Worm (Caenorhabditis elegans): ENCODE data around the gene sti-1.

ce11 chrV:813101-813500, 39.8 kb downstream of the sti-1 start, which contains the start of gene R13D11.10:
- no peak for TF ChIP-seq elt-2 (tag; optimal IDR thresholded peaks at IDR 0.05)
- TF ChIP-seq snpc-4 (tag; optimal IDR thresholded peaks at IDR 0.05) = no peak
- TF ChIP-seq nhr-12 (tag; optimal IDR thresholded peaks at IDR 0.05) = no peak
- TF ChIP-seq fos-1 (tag; optimal IDR thresholded peaks at IDR 0.05) = no peak
- TF ChIP-seq nhr-237 (tag; optimal IDR thresholded peaks at IDR 0.05) = no peak
- no peak for TF ChIP-seq nhr-76 (tag; optimal IDR thresholded peaks at IDR 0.05)
- no peak for TF ChIP-seq unc-62 (GFP tag; optimal IDR thresholded peaks at IDR 0.05)
- no peak for TF ChIP-seq ZK546.5 (tag; optimal IDR thresholded peaks at IDR 0.05)
- no peak for TF ChIP-seq daf-12 (tag; optimal IDR thresholded peaks at IDR 0.05)
- TF ChIP-seq egl-27 (tag; optimal IDR thresholded peaks at IDR 0.05) = no peak

Measured in whole organism, L3 larva.